Worm (Caenorhabditis elegans) whole organism, L1 larva: ENCODE results near the gene ugt-21.
A peak's percentile ranks its signal among the peaks of the same experiment; 100 is the strongest.

Experiments used
- C04F5.9 ChIP-seq: sonication (generic microtip); optimal IDR thresholded peaks from 2 replicates; lab custom pipeline; 2016; ENCODE audit warnings: missing genetic modification characterization, missing compliant biosample characterization
- C16A3.4 ChIP-seq: fragments of 150-350 bp; optimal IDR thresholded peaks from 2 replicates; lab custom pipeline; 2014; ENCODE audit warnings: missing biosample characterization, missing genetic modification characterization
- C34B4.2 ChIP-seq: sonication (generic microtip); optimal IDR thresholded peaks from 2 replicates; lab custom pipeline; 2017; ENCODE audit warnings: mild to moderate bottlenecking, missing genetic modification characterization, missing compliant biosample characterization
- Y116A8C.19 ChIP-seq: sonication (generic microtip); optimal IDR thresholded peaks from 2 replicates; lab custom pipeline; 2016; ENCODE audit warnings: missing compliant biosample characterization, missing genetic modification characterization, borderline replicate concordance
- alr-1 ChIP-seq: fragments of 200-800 bp; sonication (Bioruptor generic); optimal IDR thresholded peaks from 2 replicates; lab custom pipeline; 2018; ENCODE audit warnings: borderline replicate concordance, mild to moderate bottlenecking, missing genetic modification characterization, missing compliant biosample characterization
- aly-2 ChIP-seq: fragments of 150-350 bp; optimal IDR thresholded peaks from 2 replicates; lab custom pipeline; 2014; ENCODE audit warnings: missing biosample characterization, missing genetic modification characterization
- ama-1 ChIP-seq: fragments of 150-350 bp; optimal IDR thresholded peaks from 2 replicates; lab custom pipeline; 2014
- ceh-8 ChIP-seq: fragments of 200-800 bp; sonication (Bioruptor generic); optimal IDR thresholded peaks from 2 replicates; lab custom pipeline; 2018; ENCODE audit warnings: mild to moderate bottlenecking, missing genetic modification characterization, moderate library complexity, missing compliant biosample characterization
- ceh-82 ChIP-seq, 3 experiments: fragments of 150-350 bp in 1 of 3; sonication (generic microtip) in 2 of 3; optimal IDR thresholded peaks; 2 replicates each; lab custom pipeline; 2014 to 2017; ENCODE audit warnings: missing biosample characterization in 3 of 3, missing genetic modification characterization in 3 of 3
- ceh-88 ChIP-seq: fragments of 200-800 bp; sonication (Bioruptor generic); IDR thresholded peaks from 2 replicates; pipeline ENCODE4 v1.3.6; 2022; ENCODE audit warnings: missing genetic modification characterization, missing compliant biosample characterization
- ceh-90 ChIP-seq: sonication (generic microtip); optimal IDR thresholded peaks from 2 replicates; lab custom pipeline; 2016; ENCODE audit warnings: missing genetic modification characterization, missing compliant biosample characterization
- dpl-1 ChIP-seq, 3 experiments: fragments of 150-350 bp in 2 of 3; sonication (generic microtip) in 1 of 3; optimal IDR thresholded peaks; 2 replicates each; lab custom pipeline; 2014 to 2017; ENCODE audit warnings: missing biosample characterization in 3 of 3, missing genetic modification characterization in 3 of 3, missing genetic modification reagents in 3 of 3
- dsc-1 ChIP-seq: sonication (generic microtip); optimal IDR thresholded peaks from 2 replicates; lab custom pipeline; 2016; ENCODE audit warnings: mild to moderate bottlenecking, missing genetic modification characterization, missing compliant biosample characterization
- efl-1 ChIP-seq, 4 experiments: fragments of 150-350 bp; optimal IDR thresholded peaks in 3 of 4; peaks in 1 of 4; 1 replicate in 1 of 4; 2 replicates in 3 of 4; lab custom pipeline; 2014; ENCODE audit warnings: missing biosample characterization in 2 of 4, missing genetic modification characterization in 2 of 4, missing genetic modification reagents in 2 of 4
- egl-13 ChIP-seq: sonication (generic microtip); optimal IDR thresholded peaks from 2 replicates; lab custom pipeline; 2016; ENCODE audit warnings: missing genotype, missing genetic modification reagents, missing genetic modification characterization, missing compliant biosample characterization
- egl-27 ChIP-seq, 2 experiments: fragments of 150-350 bp in 1 of 2; sonication (generic microtip); optimal IDR thresholded peaks; 3 replicates each; lab custom pipeline; 2017 to 2018; ENCODE audit warnings: missing biosample characterization in 2 of 2, missing genetic modification characterization in 2 of 2, missing genetic modification reagents in 2 of 2
- elt-2 ChIP-seq: sonication (generic microtip); optimal IDR thresholded peaks from 2 replicates; lab custom pipeline; 2016; ENCODE audit warnings: missing genetic modification characterization, mild to moderate bottlenecking, inconsistent platforms, missing compliant biosample characterization, missing genetic modification reagents
- ets-5 ChIP-seq: fragments of 200-800 bp; sonication (Bioruptor generic); IDR thresholded peaks from 2 replicates; pipeline ENCODE4 v1.3.6; 2022; ENCODE audit warnings: missing genetic modification characterization, missing compliant biosample characterization
- fkh-10 ChIP-seq: sonication (generic microtip); optimal IDR thresholded peaks from 2 replicates; lab custom pipeline; 2017; ENCODE audit warnings: missing biosample characterization, missing genetic modification reagents, missing genetic modification characterization
- fkh-4 ChIP-seq: sonication (generic microtip); optimal IDR thresholded peaks from 2 replicates; lab custom pipeline; 2016; ENCODE audit warnings: missing compliant biosample characterization, missing genetic modification characterization, borderline replicate concordance
- hlh-4 ChIP-seq: sonication (generic microtip); optimal IDR thresholded peaks from 2 replicates; lab custom pipeline; 2016; ENCODE audit warnings: mild to moderate bottlenecking, missing genetic modification characterization, missing compliant biosample characterization
- hpl-2 ChIP-seq: fragments of 150-350 bp; optimal IDR thresholded peaks from 2 replicates; lab custom pipeline; 2014; ENCODE audit warnings: missing biosample characterization, missing genetic modification reagents, missing genetic modification characterization
- irx-1 ChIP-seq: sonication (generic microtip); optimal IDR thresholded peaks from 2 replicates; lab custom pipeline; 2016; ENCODE audit warnings: missing genetic modification characterization, missing compliant biosample characterization
- isw-1 ChIP-seq: fragments of 200-800 bp; sonication (Bioruptor generic); IDR thresholded peaks from 2 replicates; pipeline ENCODE4 v1.3.6; 2022; ENCODE audit warnings: missing genetic modification characterization, missing compliant biosample characterization
- jun-1 ChIP-seq: fragments of 150-350 bp; optimal IDR thresholded peaks from 2 replicates; lab custom pipeline; 2014; ENCODE audit warnings: missing biosample characterization, missing genetic modification reagents, missing genetic modification characterization
- lin-13 ChIP-seq: fragments of 150-350 bp; optimal IDR thresholded peaks from 2 replicates; lab custom pipeline; 2014; ENCODE audit warnings: missing biosample characterization, missing genetic modification reagents, missing genetic modification characterization
- lin-35 ChIP-seq, 2 experiments: fragments of 150-350 bp; optimal IDR thresholded peaks; 2 replicates each; lab custom pipeline; 2014; ENCODE audit warnings: missing biosample characterization in 2 of 2, missing genetic modification characterization in 2 of 2, missing genetic modification reagents in 2 of 2
- lin-39 ChIP-seq: fragments of 150-350 bp; optimal IDR thresholded peaks from 2 replicates; lab custom pipeline; 2014; ENCODE audit warnings: missing biosample characterization, missing genetic modification reagents, missing genetic modification characterization
- lsy-2 ChIP-seq, 2 experiments: fragments of 150-350 bp; optimal IDR thresholded peaks; 2 replicates each; lab custom pipeline; 2014; ENCODE audit warnings: missing biosample characterization in 2 of 2, missing genetic modification characterization in 2 of 2
- mef-2 ChIP-seq: fragments of 150-350 bp; optimal IDR thresholded peaks from 2 replicates; lab custom pipeline; 2014; ENCODE audit warnings: missing biosample characterization, missing genetic modification characterization
- mep-1 ChIP-seq: fragments of 150-350 bp; optimal IDR thresholded peaks from 2 replicates; lab custom pipeline; 2014; ENCODE audit warnings: missing biosample characterization, missing genetic modification characterization
- nhr-11 ChIP-seq: fragments of 150-350 bp; optimal IDR thresholded peaks from 2 replicates; lab custom pipeline; 2014; ENCODE audit warnings: missing biosample characterization, missing genetic modification characterization
- nhr-12 ChIP-seq: sonication (generic microtip); optimal IDR thresholded peaks from 2 replicates; lab custom pipeline; 2017; ENCODE audit warnings: missing biosample characterization, missing genetic modification characterization
- nhr-19 ChIP-seq: fragments of 200-800 bp; sonication (Bioruptor generic); conservative IDR thresholded peaks from 2 replicates; pipeline ENCODE4 v1.3.6; 2022; ENCODE audit warnings: missing genetic modification characterization, missing compliant biosample characterization
- nhr-28 ChIP-seq: fragments of 150-350 bp; optimal IDR thresholded peaks from 2 replicates; lab custom pipeline; 2014; ENCODE audit warnings: missing biosample characterization, missing genetic modification characterization
- nhr-71 ChIP-seq: sonication (generic microtip); optimal IDR thresholded peaks from 2 replicates; lab custom pipeline; 2016; ENCODE audit warnings: mild to moderate bottlenecking, missing genetic modification characterization, moderate library complexity, missing compliant biosample characterization
- nhr-77 ChIP-seq: fragments of 150-350 bp; optimal IDR thresholded peaks from 2 replicates; lab custom pipeline; 2014; ENCODE audit warnings: missing biosample characterization, missing genetic modification characterization
- nhr-84 ChIP-seq: sonication (generic microtip); optimal IDR thresholded peaks from 2 replicates; lab custom pipeline; 2017; ENCODE audit warnings: missing biosample characterization, missing genetic modification characterization
- nhr-90 ChIP-seq: sonication (generic microtip); optimal IDR thresholded peaks from 2 replicates; lab custom pipeline; 2016; ENCODE audit warnings: mild to moderate bottlenecking, missing genetic modification characterization, missing compliant biosample characterization; ENCODE audit not compliant: poor library complexity
- pax-3 ChIP-seq: fragments of 200-800 bp; sonication (Bioruptor generic); optimal IDR thresholded peaks from 2 replicates; lab custom pipeline; 2018; ENCODE audit warnings: mild to moderate bottlenecking, missing genetic modification characterization, moderate library complexity, missing compliant biosample characterization
- snpc-4 ChIP-seq: fragments of 150-350 bp; optimal IDR thresholded peaks from 2 replicates; lab custom pipeline; 2014; ENCODE audit warnings: missing biosample characterization, missing genetic modification characterization
- tlp-1 ChIP-seq: fragments of 150-350 bp; optimal IDR thresholded peaks from 2 replicates; lab custom pipeline; 2014; ENCODE audit warnings: missing biosample characterization, missing genetic modification characterization
- unc-130 ChIP-seq: fragments of 150-350 bp; optimal IDR thresholded peaks from 2 replicates; lab custom pipeline; 2017; ENCODE audit warnings: missing biosample characterization, missing genetic modification characterization, inconsistent platforms
- unc-30 ChIP-seq: sonication (generic microtip); optimal IDR thresholded peaks from 2 replicates; lab custom pipeline; 2017; ENCODE audit warnings: missing biosample characterization, missing genetic modification characterization
- unc-62 ChIP-seq: fragments of 150-350 bp; optimal IDR thresholded peaks from 2 replicates; lab custom pipeline; 2014; ENCODE audit warnings: missing biosample characterization, missing genetic modification reagents, missing genetic modification characterization
- unc-86 ChIP-seq: sonication (generic microtip); optimal IDR thresholded peaks from 2 replicates; lab custom pipeline; 2016; ENCODE audit warnings: missing genetic modification characterization, missing compliant biosample characterization
- unc-98 ChIP-seq: fragments of 200-800 bp; sonication (Bioruptor generic); IDR thresholded peaks from 2 replicates; pipeline ENCODE4 v1.3.6; 2022; ENCODE audit warnings: missing genetic modification characterization, missing compliant biosample characterization
- vab-15 ChIP-seq: sonication (generic microtip); optimal IDR thresholded peaks from 2 replicates; lab custom pipeline; 2017; ENCODE audit warnings: missing genotype, mild to moderate bottlenecking, missing genetic modification characterization, missing compliant biosample characterization
- zag-1 ChIP-seq: fragments of 150-350 bp; optimal IDR thresholded peaks from 2 replicates; lab custom pipeline; 2014; ENCODE audit warnings: missing biosample characterization, missing genetic modification characterization
- zip-4 ChIP-seq: fragments of 200-800 bp; sonication (Bioruptor generic); optimal IDR thresholded peaks from 2 replicates; lab custom pipeline; 2018; ENCODE audit warnings: mild to moderate bottlenecking, missing genetic modification characterization, moderate library complexity, missing compliant biosample characterization
- ztf-11 ChIP-seq, 2 experiments: sonication (generic microtip); optimal IDR thresholded peaks; 2 replicates each; lab custom pipeline; 2016 to 2017; ENCODE audit warnings: missing genetic modification characterization in 2 of 2, missing biosample characterization in 1 of 2, missing compliant biosample characterization in 1 of 2

Gene ugt-21

DNA sequence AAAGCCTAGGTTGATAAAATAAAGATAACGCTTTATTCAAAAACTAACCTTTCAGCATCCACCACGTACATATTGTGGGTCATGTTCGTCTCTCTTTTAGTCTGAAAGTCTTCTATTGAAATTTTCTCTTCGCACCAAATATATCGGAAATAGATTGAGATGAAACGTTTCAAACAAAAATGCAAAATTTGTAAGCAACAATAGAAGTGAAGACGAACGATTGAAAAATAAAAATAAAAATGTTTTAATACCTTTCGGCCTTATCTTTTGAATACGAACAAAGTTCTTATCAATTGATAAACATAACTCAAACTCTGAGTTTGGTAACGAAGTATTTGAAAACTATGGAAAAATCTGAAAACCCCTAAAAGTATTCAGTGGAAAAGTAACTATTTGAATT is 33.0 kb downstream of the ugt-21 start, which contains the start of gene F56H11.2:
Gene F56H11.2, minus strand, starts transcription at position 101 of the 400 bp plus-strand sequence.
- TF ChIP-seq zag-1 (tag; lab: Kevin White, UChicago) (no peak), pax-3 (tag; lab: Kevin White, UChicago) (no peak), tlp-1 (tag; lab: Kevin White, UChicago) (no peak), unc-86 (tag; lab: Kevin White, UChicago) (no peak), lin-39 (tag; lab: Kevin White, UChicago) (no peak), fkh-4 (tag; lab: Kevin White, UChicago) (no peak), egl-13 (tag; lab: Kevin White, UChicago) (no peak)

DNA sequence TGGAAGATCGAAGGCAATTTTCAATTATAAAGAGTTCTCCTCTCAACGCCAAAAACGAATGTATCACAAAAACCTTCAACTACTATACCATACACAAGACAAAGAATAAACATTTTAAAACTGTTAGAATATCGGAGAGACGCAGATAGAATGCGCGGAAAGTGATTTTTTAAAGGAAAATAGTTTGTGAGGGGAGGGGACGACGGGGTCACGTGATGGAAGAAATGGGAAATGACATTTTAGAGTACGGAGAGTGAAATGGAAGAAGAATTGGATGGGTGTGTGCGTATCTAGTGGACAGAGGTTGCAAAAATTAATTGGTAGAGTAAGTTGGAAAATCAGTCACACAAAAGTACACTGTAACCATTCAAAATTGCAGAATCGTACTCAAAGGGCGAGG is 34.2 kb downstream of the ugt-21 start:
- TF ChIP-seq nhr-71 (tag; lab: Kevin White, UChicago) (peak; percentile 82), egl-27 (tag; optimal IDR thresholded peaks at IDR 0.05; lab: Kevin White, UChicago) (no peak), irx-1 (tag; lab: Kevin White, UChicago) (no peak), nhr-12 (no peak), hpl-2 (GFP tag; lab: Kevin White, UChicago) (no peak), ama-1 (lab: Kevin White, UChicago) (no peak), isw-1 (GFP tag; lab: Robert Waterston, UW) (no peak), fkh-4 (tag; lab: Kevin White, UChicago) (no peak), lin-13 (GFP tag; lab: Kevin White, UChicago) (peak; percentile 63), nhr-19 (GFP tag; lab: Robert Waterston, UW) (peak; percentile 66), fkh-10 (GFP tag; lab: Kevin White, UChicago) (no peak), unc-98 (GFP tag; lab: Robert Waterston, UW) (no peak), C04F5.9 (tag; lab: Kevin White, UChicago) (no peak), snpc-4 (peak; percentile 37), ztf-11 (tag; optimal IDR thresholded peaks at IDR 0.05; lab: Kevin White, UChicago) (no peak), ceh-8 (GFP tag; lab: Kevin White, UChicago) (no peak), lin-35 (GFP tag; optimal IDR thresholded peaks at IDR 0.05; lab: Kevin White, UChicago) (peak; percentile 9 to 66), C16A3.4 (tag; lab: Kevin White, UChicago) (peak; percentile 50), C34B4.2 (tag; lab: Kevin White, UChicago) (no peak), alr-1 (tag; lab: Kevin White, UChicago) (no peak), ceh-88 (GFP tag; lab: Robert Waterston, UW) (peak; percentile 36; the same call in 1 of the 2 replicates), vab-15 (no peak), hlh-4 (no peak), Y116A8C.19 (tag; lab: Kevin White, UChicago) (no peak), unc-30 (tag; lab: Kevin White, UChicago) (no peak), nhr-28 (no peak), nhr-90 (peak; percentile 86), ceh-82 (tag; optimal IDR thresholded peaks at IDR 0.05; lab: Kevin White, UChicago) (no peak), ets-5 (GFP tag; lab: Robert Waterston, UW) (no peak), tlp-1 (tag; lab: Kevin White, UChicago) (no peak), efl-1 (optimal IDR thresholded peaks at IDR 0.05; lab: Kevin White, UChicago) (peak; percentile 34 to 54), efl-1 (GFP tag; optimal IDR thresholded peaks at IDR 0.05 in 1 of 2; lab: Kevin White, UChicago) (peak; percentile 34 to 95), lsy-2 (tag; optimal IDR thresholded peaks at IDR 0.05; lab: Kevin White, UChicago) (peak; percentile 66 to 68), jun-1 (no peak), zip-4 (GFP tag; lab: Kevin White, UChicago) (no peak), unc-130 (tag; lab: Kevin White, UChicago) (peak; percentile 21), elt-2 (tag; lab: Kevin White, UChicago) (no peak), ceh-90 (tag; lab: Kevin White, UChicago) (no peak), nhr-84 (tag; lab: Kevin White, UChicago) (no peak), mep-1 (tag; lab: Kevin White, UChicago) (peak; percentile 86), nhr-11 (tag; lab: Kevin White, UChicago) (no peak), mef-2 (no peak), dpl-1 (GFP tag; optimal IDR thresholded peaks at IDR 0.05; lab: Kevin White, UChicago) (peak; percentile 45 to 52 (median 49)), aly-2 (tag; lab: Kevin White, UChicago) (no peak), unc-62 (no peak), nhr-77 (tag; lab: Kevin White, UChicago) (no peak), dsc-1 (tag; lab: Kevin White, UChicago) (no peak)
